Worm (Caenorhabditis elegans) whole organism, early embryonic: ENCODE measurements around the gene T16G1.7.

Source experiments
- B0310.2 ChIP-seq: sonication (generic microtip); optimal IDR thresholded peaks from 2 replicates; lab custom pipeline; 2016; ENCODE audit warnings: mild to moderate bottlenecking, missing genetic modification characterization, missing compliant biosample characterization
- F13C5.2 ChIP-seq: sonication (generic microtip); optimal IDR thresholded peaks from 2 replicates; lab custom pipeline; 2017; ENCODE audit warnings: mild to moderate bottlenecking, missing genetic modification characterization, inconsistent platforms, missing compliant biosample characterization
- aly-1 ChIP-seq: sonication (generic microtip); optimal IDR thresholded peaks from 2 replicates; lab custom pipeline; 2016; ENCODE audit warnings: missing genetic modification characterization, missing compliant biosample characterization
- ama-1 ChIP-seq: fragments of 150-350 bp; optimal IDR thresholded peaks from 2 replicates; lab custom pipeline; 2014
- ceh-13 ChIP-seq: fragments of 200-800 bp; sonication (Bioruptor generic); optimal IDR thresholded peaks from 2 replicates; lab custom pipeline; 2018; ENCODE audit warnings: mild to moderate bottlenecking, missing genetic modification characterization, missing compliant biosample characterization
- ceh-36 ChIP-seq: sonication (generic microtip); optimal IDR thresholded peaks from 2 replicates; lab custom pipeline; 2016; ENCODE audit warnings: missing genetic modification characterization, inconsistent platforms, missing compliant biosample characterization
- ets-7 ChIP-seq: sonication (generic microtip); optimal IDR thresholded peaks from 2 replicates; lab custom pipeline; 2016; ENCODE audit warnings: missing genotype, missing genetic modification characterization, missing compliant biosample characterization
- flt-1 ChIP-seq: fragments of 200-800 bp; sonication (Bioruptor generic); IDR thresholded peaks from 2 replicates; pipeline ENCODE4 v1.3.6; 2022; ENCODE audit warnings: missing genetic modification characterization, missing compliant biosample characterization
- hmbx-1 ChIP-seq: sonication (generic microtip); optimal IDR thresholded peaks from 2 replicates; lab custom pipeline; 2016; ENCODE audit warnings: mild to moderate bottlenecking, missing genetic modification characterization, missing compliant biosample characterization
- hmg-4 ChIP-seq: fragments of 200-800 bp; sonication (Bioruptor generic); optimal IDR thresholded peaks from 2 replicates; lab custom pipeline; 2018; ENCODE audit warnings: mild to moderate bottlenecking, missing genetic modification characterization, missing compliant biosample characterization
- hnd-1 ChIP-seq: sonication (generic microtip); optimal IDR thresholded peaks from 2 replicates; lab custom pipeline; 2016; ENCODE audit warnings: missing genetic modification characterization, missing compliant biosample characterization
- pes-1 ChIP-seq: fragments of 200-800 bp; sonication (Bioruptor generic); IDR thresholded peaks from 2 replicates; pipeline ENCODE4 v1.3.6; 2022; ENCODE audit warnings: missing genetic modification reagents, missing genetic modification characterization, missing compliant biosample characterization
- scrt-1 ChIP-seq: fragments of 200-800 bp; sonication (Bioruptor generic); IDR thresholded peaks from 2 replicates; pipeline ENCODE4 v1.3.6; 2022; ENCODE audit warnings: missing genetic modification characterization, missing compliant biosample characterization
- sea-1 ChIP-seq: fragments of 200-800 bp; sonication (Bioruptor generic); conservative IDR thresholded peaks from 2 replicates; pipeline ENCODE4 v1.3.6; 2022; ENCODE audit warnings: missing genetic modification characterization, missing compliant biosample characterization
- tbx-11 ChIP-seq: fragments of 200-800 bp; sonication (Bioruptor generic); IDR thresholded peaks from 2 replicates; pipeline ENCODE4 v1.3.6; 2022; ENCODE audit warnings: missing genetic modification characterization, missing compliant biosample characterization
- tbx-37 ChIP-seq: fragments of 200-800 bp; sonication (Bioruptor generic); conservative IDR thresholded peaks from 2 replicates; pipeline ENCODE4 v1.3.6; 2022; ENCODE audit warnings: missing genetic modification reagents, missing genetic modification characterization, missing compliant biosample characterization
- tra-4 ChIP-seq: sonication (generic microtip); optimal IDR thresholded peaks from 2 replicates; lab custom pipeline; 2017; ENCODE audit warnings: missing genetic modification characterization, missing compliant biosample characterization

The T16G1.7 gene

ce11 chrV:12933654-12934053 is 1.3 kb downstream of the T16G1.7 start:
- TF ChIP-seq hmbx-1 (tag; lab: Kevin White, UChicago) (no peak), flt-1 (GFP tag; lab: Robert Waterston, UW) (no peak), hnd-1 (no peak), ceh-36 (tag; lab: Kevin White, UChicago) (no peak), F13C5.2 (no peak)

ce11 chrV:12928929-12929532 is 5.9 kb downstream of the T16G1.7 start, which contains the start of gene T16G1.2:
TSS of gene T16G1.2 (plus strand) at chrV:12929482.
- no peak for TF ChIP-seq tbx-11 (GFP tag; lab: Robert Waterston, UW)
- TF ChIP-seq pes-1 (GFP tag; lab: Robert Waterston, UW), result no peak
- TF ChIP-seq scrt-1 (GFP tag; lab: Robert Waterston, UW), result no peak
- no peak for TF ChIP-seq ama-1 (lab: Kevin White, UChicago)
- TF ChIP-seq hmbx-1 (tag; lab: Kevin White, UChicago), result no peak
- no peak for TF ChIP-seq tra-4
- TF ChIP-seq ceh-13 (GFP tag; lab: Kevin White, UChicago), result no peak

- TF ChIP-seq ama-1 (lab: Kevin White, UChicago) (no peak), hnd-1 (no peak), sea-1 (GFP tag; lab: Robert Waterston, UW) (no peak), aly-1 (tag; lab: Kevin White, UChicago) (no peak), F13C5.2 (no peak)
These were observed 10.8 kb downstream of the T16G1.7 start, which contains the start of gene pqn-67 for ce11 chrV:12924128-12924527. TSS of gene pqn-67 (plus strand) at chrV:12924428.

- no peak for TF ChIP-seq B0310.2 (tag; lab: Kevin White, UChicago)
- no peak for TF ChIP-seq hnd-1
- no peak for TF ChIP-seq ceh-13 (GFP tag; lab: Kevin White, UChicago)
- TF ChIP-seq ama-1 (lab: Kevin White, UChicago), result no peak
- TF ChIP-seq scrt-1 (GFP tag; lab: Robert Waterston, UW), result no peak
- no peak for TF ChIP-seq F13C5.2
- no peak for TF ChIP-seq ets-7 (tag; lab: Kevin White, UChicago)
- TF ChIP-seq ceh-36 (tag; lab: Kevin White, UChicago), result no peak
- TF ChIP-seq aly-1 (tag; lab: Kevin White, UChicago), result no peak
- no peak for TF ChIP-seq sea-1 (GFP tag; lab: Robert Waterston, UW)
- no peak for TF ChIP-seq hmg-4 (GFP tag; lab: Kevin White, UChicago)
These were observed 12.6 kb downstream of the T16G1.7 start, which contains the start of gene dhrs-4 for ce11 chrV:12922308-12922707. TSS of gene dhrs-4 (plus strand) at chrV:12922608.

- TF ChIP-seq ets-7 (tag; lab: Kevin White, UChicago) (no peak), hmbx-1 (tag; lab: Kevin White, UChicago) (no peak), aly-1 (tag; lab: Kevin White, UChicago) (no peak), ceh-13 (GFP tag; lab: Kevin White, UChicago) (no peak)
These were observed 13.2 kb downstream of the T16G1.7 start for ce11 chrV:12921680-12922079.

ce11 chrV:12919705-12920104 is 15.2 kb downstream of the T16G1.7 start, which contains the start of gene lipl-1:
TSS of gene lipl-1 (plus strand) at chrV:12919986.
- no peak for TF ChIP-seq hnd-1
- TF ChIP-seq pes-1 (GFP tag; lab: Robert Waterston, UW), result no peak
- no peak for TF ChIP-seq ama-1 (lab: Kevin White, UChicago)
- no peak for TF ChIP-seq sea-1 (GFP tag; lab: Robert Waterston, UW)
- no peak for TF ChIP-seq hmg-4 (GFP tag; lab: Kevin White, UChicago)
- no peak for TF ChIP-seq F13C5.2
- no peak for TF ChIP-seq tra-4
- no peak for TF ChIP-seq tbx-11 (GFP tag; lab: Robert Waterston, UW)
- no peak for TF ChIP-seq ceh-13 (GFP tag; lab: Kevin White, UChicago)
- TF ChIP-seq aly-1 (tag; lab: Kevin White, UChicago), result no peak
- TF ChIP-seq ceh-36 (tag; lab: Kevin White, UChicago), result no peak
- no peak for TF ChIP-seq flt-1 (GFP tag; lab: Robert Waterston, UW)
- TF ChIP-seq tbx-37, result no peak
- TF ChIP-seq B0310.2 (tag; lab: Kevin White, UChicago), result no peak
- no peak for TF ChIP-seq ets-7 (tag; lab: Kevin White, UChicago)
- TF ChIP-seq hmbx-1 (tag; lab: Kevin White, UChicago), result no peak
- no peak for TF ChIP-seq scrt-1 (GFP tag; lab: Robert Waterston, UW)

ce11 chrV:12909544-12910157 is 25.3 kb downstream of the T16G1.7 start, which contains the start of gene nid-1:
TSS of gene nid-1 (plus strand) at chrV:12910107.
- TF ChIP-seq hnd-1 (no peak), tbx-11 (GFP tag; lab: Robert Waterston, UW) (no peak)

- TF ChIP-seq hmg-4 (GFP tag; lab: Kevin White, UChicago) (peak; percentile 8), ceh-13 (GFP tag; lab: Kevin White, UChicago) (no peak), F13C5.2 (no peak), ceh-36 (tag; lab: Kevin White, UChicago) (no peak)
These were observed 26.3 kb downstream of the T16G1.7 start for ce11 chrV:12908614-12909013.
